Fruit fly (Drosophila melanogaster) whole organism, embryonic: ENCODE measurements around the gene Ir67a.

Source experiments
- ATbp ChIP-seq: fragments of 200-800 bp; sonication (Bioruptor generic); optimal IDR thresholded peaks from 2 replicates; lab custom pipeline; 2017; ENCODE audit warnings: missing biosample characterization, mild to moderate bottlenecking, missing genetic modification characterization, missing genetic modification reagents
- Abd-B ChIP-seq: fragments of 200-800 bp; sonication (Bioruptor generic); optimal IDR thresholded peaks from 2 replicates; lab custom pipeline; 2018; ENCODE audit warnings: missing biosample characterization, mild to moderate bottlenecking, missing genetic modification characterization, moderate library complexity
- Bteb2 ChIP-seq: fragments of 200-800 bp; sonication (Bioruptor generic); optimal IDR thresholded peaks from 2 replicates; lab custom pipeline; 2016; ENCODE audit warnings: missing biosample characterization, missing genetic modification characterization
- CG10267 ChIP-seq: fragments of 200-800 bp; sonication (Bioruptor generic); optimal IDR thresholded peaks from 2 replicates; lab custom pipeline; 2018; ENCODE audit warnings: missing biosample characterization, mild to moderate bottlenecking, missing genetic modification characterization, moderate library complexity
- CG12155 ChIP-seq: fragments of 200-800 bp; sonication (Bioruptor generic); optimal IDR thresholded peaks from 3 replicates; lab custom pipeline; 2016; ENCODE audit warnings: missing biosample characterization, missing genetic modification characterization
- CG12219 ChIP-seq: fragments of 200-800 bp; sonication (Bioruptor generic); optimal IDR thresholded peaks from 3 replicates; lab custom pipeline; 2018; ENCODE audit warnings: missing biosample characterization, mild to moderate bottlenecking, missing genetic modification characterization
- CG12299 ChIP-seq: fragments of 200-800 bp; sonication (Bioruptor generic); optimal IDR thresholded peaks from 2 replicates; lab custom pipeline; 2018; ENCODE audit warnings: missing biosample characterization, mild to moderate bottlenecking, missing genetic modification characterization
- CG1233 ChIP-seq: fragments of 200-800 bp; sonication (Bioruptor generic); optimal IDR thresholded peaks from 4 replicates; lab custom pipeline; 2018; ENCODE audit warnings: missing biosample characterization, mild to moderate bottlenecking, missing genetic modification characterization
- CG1647 ChIP-seq: fragments of 200-800 bp; sonication (Bioruptor generic); optimal IDR thresholded peaks from 3 replicates; lab custom pipeline; 2016; ENCODE audit warnings: missing biosample characterization, missing genetic modification characterization
- CG17802 ChIP-seq: fragments of 200-800 bp; sonication (Bioruptor generic); optimal IDR thresholded peaks from 2 replicates; lab custom pipeline; 2018; ENCODE audit warnings: missing biosample characterization, mild to moderate bottlenecking, missing genetic modification characterization, moderate library complexity
- CG17829 ChIP-seq: fragments of 200-800 bp; optimal IDR thresholded peaks from 2 replicates; lab custom pipeline; 2019; ENCODE audit warnings: missing biosample characterization, mild to moderate bottlenecking, missing genetic modification characterization, moderate library complexity
- CG1792 ChIP-seq: fragments of 200-800 bp; sonication (Bioruptor generic); optimal IDR thresholded peaks from 2 replicates; lab custom pipeline; 2016; ENCODE audit warnings: missing biosample characterization, missing genetic modification characterization
- CG18599 ChIP-seq: fragments of 200-800 bp; sonication (Bioruptor generic); optimal IDR thresholded peaks from 3 replicates; lab custom pipeline; 2017; ENCODE audit warnings: missing biosample characterization, missing genetic modification characterization, mild to moderate bottlenecking, moderate library complexity, missing genetic modification reagents
- CG31388 ChIP-seq: fragments of 200-800 bp; sonication (Bioruptor generic); optimal IDR thresholded peaks from 2 replicates; lab custom pipeline; 2016; ENCODE audit warnings: missing biosample characterization, missing genetic modification characterization
- CG31441 ChIP-seq: fragments of 200-800 bp; sonication (Bioruptor generic); IDR thresholded peaks from 2 replicates; pipeline ENCODE4 v1.3.6; 2022; ENCODE audit warnings: missing biosample characterization, missing genetic modification characterization
- CG3281 ChIP-seq: fragments of 200-800 bp; sonication (Bioruptor generic); optimal IDR thresholded peaks from 3 replicates; lab custom pipeline; 2017; ENCODE audit warnings: missing biosample characterization, mild to moderate bottlenecking, missing genetic modification characterization
- CG3847 ChIP-seq: fragments of 200-800 bp; sonication (Bioruptor generic); IDR thresholded peaks from 2 replicates; pipeline ENCODE4 v1.3.6; 2022; ENCODE audit warnings: missing biosample characterization, missing genetic modification characterization
- CG42726 ChIP-seq: fragments of 200-800 bp; sonication (Bioruptor generic); IDR thresholded peaks from 2 replicates; pipeline ENCODE4 v1.3.6; 2022; ENCODE audit warnings: missing biosample characterization, missing genetic modification characterization; ENCODE audit not compliant: partially characterized antibody
- CG4328 ChIP-seq: fragments of 200-800 bp; sonication (Bioruptor generic); optimal IDR thresholded peaks from 3 replicates; lab custom pipeline; 2017; ENCODE audit warnings: missing biosample characterization, missing genetic modification reagents, missing genetic modification characterization
- CG4707 ChIP-seq: fragments of 200-800 bp; sonication (Bioruptor generic); optimal IDR thresholded peaks from 2 replicates; lab custom pipeline; 2018; ENCODE audit warnings: missing biosample characterization, mild to moderate bottlenecking, missing genetic modification characterization, moderate library complexity
- CG6654 ChIP-seq: fragments of 200-800 bp; sonication (Bioruptor generic); optimal IDR thresholded peaks from 2 replicates; lab custom pipeline; 2017; ENCODE audit warnings: missing biosample characterization, mild to moderate bottlenecking, missing genetic modification characterization
- CoRest ChIP-seq: fragments of 200-800 bp; sonication (Bioruptor generic); optimal IDR thresholded peaks from 3 replicates; lab custom pipeline; 2018; ENCODE audit warnings: missing biosample characterization, mild to moderate bottlenecking, missing genetic modification characterization, moderate library complexity
- HHEX ChIP-seq: fragments of 200-800 bp; sonication (Bioruptor generic); optimal IDR thresholded peaks from 3 replicates; lab custom pipeline; 2017; ENCODE audit warnings: missing biosample characterization, mild to moderate bottlenecking, missing genetic modification characterization, missing genetic modification reagents
- HmgD ChIP-seq: fragments of 200-800 bp; sonication (Bioruptor generic); optimal IDR thresholded peaks from 3 replicates; lab custom pipeline; 2016; ENCODE audit warnings: missing biosample characterization, missing genetic modification characterization
- NC2β ChIP-seq: fragments of 200-800 bp; sonication (Bioruptor generic); optimal IDR thresholded peaks from 2 replicates; lab custom pipeline; 2016; ENCODE audit warnings: missing biosample characterization, missing genetic modification characterization
- Ptx1 ChIP-seq: fragments of 200-800 bp; sonication (Bioruptor generic); IDR thresholded peaks from 2 replicates; pipeline ENCODE4 v1.3.6; 2022; ENCODE audit warnings: missing biosample characterization, missing genetic modification characterization
- Scr ChIP-seq: fragments of 200-800 bp; sonication (Bioruptor generic); IDR thresholded peaks from 2 replicates; pipeline ENCODE4 v1.3.6; 2022; ENCODE audit warnings: missing biosample characterization, missing genetic modification characterization; ENCODE audit not compliant: partially characterized antibody
- Side ChIP-seq: fragments of 200-800 bp; sonication (Bioruptor generic); optimal IDR thresholded peaks from 2 replicates; lab custom pipeline; 2016; ENCODE audit warnings: missing biosample characterization, missing genetic modification characterization
- Sox100B ChIP-seq: fragments of 200-800 bp; sonication (Bioruptor generic); optimal IDR thresholded peaks from 3 replicates; lab custom pipeline; 2018; ENCODE audit warnings: missing biosample characterization, mild to moderate bottlenecking, missing genetic modification characterization
- YL-1 ChIP-seq: fragments of 200-800 bp; sonication (Bioruptor generic); optimal IDR thresholded peaks from 3 replicates; lab custom pipeline; 2017; ENCODE audit warnings: missing biosample characterization, mild to moderate bottlenecking, missing genetic modification characterization
- bbx ChIP-seq: fragments of 200-800 bp; sonication (Bioruptor generic); IDR thresholded peaks from 2 replicates; pipeline ENCODE4 v1.3.6; 2022; ENCODE audit warnings: missing biosample characterization, missing genetic modification characterization; ENCODE audit not compliant: partially characterized antibody
- btn ChIP-seq: fragments of 200-800 bp; sonication (Bioruptor generic); optimal IDR thresholded peaks from 2 replicates; lab custom pipeline; 2016; ENCODE audit warnings: missing biosample characterization, missing genetic modification characterization
- cg ChIP-seq: fragments of 200-800 bp; sonication (Bioruptor generic); optimal IDR thresholded peaks from 3 replicates; lab custom pipeline; 2019; ENCODE audit warnings: missing biosample characterization, mild to moderate bottlenecking, missing genetic modification characterization, moderate library complexity
- danr ChIP-seq: fragments of 200-800 bp; sonication (Bioruptor generic); IDR thresholded peaks from 2 replicates; pipeline ENCODE4 v1.3.6; 2022; ENCODE audit warnings: missing biosample characterization, missing genetic modification characterization
- dpn ChIP-seq, 2 experiments: fragments of 200-800 bp; sonication (Bioruptor generic); optimal IDR thresholded peaks; 3 replicates each; lab custom pipeline; 2016; ENCODE audit warnings: missing biosample characterization in 2 of 2, missing genetic modification characterization in 2 of 2
- ems ChIP-seq: fragments of 200-800 bp; sonication (Bioruptor generic); optimal IDR thresholded peaks from 3 replicates; lab custom pipeline; 2016; ENCODE audit warnings: missing biosample characterization, missing genetic modification characterization
- exex ChIP-seq: fragments of 200-800 bp; sonication (Bioruptor generic); optimal IDR thresholded peaks from 4 replicates; lab custom pipeline; 2018; ENCODE audit warnings: missing biosample characterization, mild to moderate bottlenecking, missing genetic modification characterization, moderate library complexity
- fd96Cb ChIP-seq: fragments of 200-800 bp; sonication (Bioruptor generic); optimal IDR thresholded peaks from 2 replicates; lab custom pipeline; 2018; ENCODE audit warnings: missing biosample characterization, mild to moderate bottlenecking, missing genetic modification characterization, moderate library complexity
- gcm2 ChIP-seq: fragments of 200-800 bp; sonication (Bioruptor generic); optimal IDR thresholded peaks from 2 replicates; lab custom pipeline; 2016; ENCODE audit warnings: missing biosample characterization, missing genetic modification characterization
- ham ChIP-seq: fragments of 200-800 bp; sonication (Bioruptor generic); IDR thresholded peaks from 2 replicates; pipeline ENCODE4 v1.3.6; 2022; ENCODE audit warnings: missing biosample characterization, missing genetic modification characterization
- kay ChIP-seq: fragments of 200-800 bp; sonication (Bioruptor generic); optimal IDR thresholded peaks from 2 replicates; lab custom pipeline; 2016; ENCODE audit warnings: missing biosample characterization, missing genetic modification characterization
- knrl ChIP-seq: fragments of 200-800 bp; sonication (Bioruptor generic); IDR thresholded peaks from 3 replicates; pipeline ENCODE4 v1.3.6; 2022; ENCODE audit warnings: missing biosample characterization, missing genetic modification characterization; ENCODE audit not compliant: partially characterized antibody
- lov ChIP-seq, 2 experiments: fragments of 200-800 bp in 1 of 2; fragments of >200 bp in 1 of 2; sonication (Bioruptor generic) in 1 of 2; IDR thresholded peaks in 1 of 2; optimal IDR thresholded peaks in 1 of 2; 2 replicates in 1 of 2; 3 replicates in 1 of 2; pipeline versions ENCODE4 v1.3.6 to Lab custom; 2017 to 2022; ENCODE audit warnings: missing biosample characterization in 1 of 2, missing genetic modification characterization in 1 of 2
- mld ChIP-seq: fragments of 200-800 bp; sonication (Bioruptor generic); IDR thresholded peaks from 3 replicates; pipeline ENCODE4 v1.3.6; 2022; ENCODE audit warnings: missing biosample characterization, missing genetic modification characterization; ENCODE audit not compliant: partially characterized antibody
- sd ChIP-seq: fragments of 200-800 bp; sonication (Bioruptor generic); optimal IDR thresholded peaks from 3 replicates; lab custom pipeline; 2018; ENCODE audit warnings: missing biosample characterization, mild to moderate bottlenecking, missing genetic modification characterization, moderate library complexity
- sens-2 ChIP-seq: fragments of 200-800 bp; sonication (Bioruptor generic); IDR thresholded peaks from 2 replicates; pipeline ENCODE4 v1.3.6; 2022; ENCODE audit warnings: missing biosample characterization, missing genetic modification characterization
- sqz ChIP-seq: fragments of 200-800 bp; sonication (Bioruptor generic); optimal IDR thresholded peaks from 3 replicates; lab custom pipeline; 2018; ENCODE audit warnings: missing biosample characterization, mild to moderate bottlenecking, missing genetic modification characterization
- vnd ChIP-seq: fragments of 200-800 bp; sonication (Bioruptor generic); IDR thresholded peaks from 3 replicates; pipeline ENCODE4 v1.3.6; 2022; ENCODE audit warnings: missing biosample characterization, missing genetic modification characterization; ENCODE audit not compliant: partially characterized antibody

The Ir67a gene

dm6 chr3L:9509037-9509830, 34.6 kb downstream of the Ir67a start, which contains the start of gene CG3408 (continued):
- TF ChIP-seq CG17802 (no peak), NC2β (GFP tag; lab: Kevin White, UChicago) (peak; percentile 29), CG12299 (tag; lab: Kevin White, UChicago) (no peak), sens-2 (GFP tag; lab: Robert Waterston, UW) (no peak), mld (GFP tag; lab: Robert Waterston, UW) (no peak), CG4328 (GFP tag; lab: Kevin White, UChicago) (no peak), CG12219 (GFP tag; lab: Kevin White, UChicago) (no peak), vnd (GFP tag; lab: Robert Waterston, UW) (peak; percentile 41; the same call in 1 of the 3 replicates), Ptx1 (GFP tag; lab: Robert Waterston, UW) (no peak), CG31388 (GFP tag; lab: Kevin White, UChicago) (no peak), CG6654 (GFP tag; lab: Kevin White, UChicago) (no peak), knrl (GFP tag; lab: Robert Waterston, UW) (peak; percentile 32; the same call in 1 of the 3 replicates), ham (no peak), CG1792 (GFP tag; lab: Kevin White, UChicago) (no peak), sd (tag; lab: Kevin White, UChicago) (peak; percentile 23), HHEX (GFP tag; lab: Kevin White, UChicago) (no peak), dpn (GFP tag; optimal IDR thresholded peaks at IDR 0.05; lab: Kevin White, UChicago) (no peak), YL-1 (peak; percentile 60), Sox100B (GFP tag; lab: Kevin White, UChicago) (no peak), Side (GFP tag; lab: Kevin White, UChicago) (no peak), CG1233 (GFP tag; lab: Kevin White, UChicago) (peak; percentile 56), HmgD (GFP tag; lab: Kevin White, UChicago) (no peak), CG3847 (GFP tag; lab: Robert Waterston, UW) (no peak), Bteb2 (no peak), sqz (GFP tag; lab: Kevin White, UChicago) (peak; percentile 64), CoRest (no peak), ems (GFP tag; lab: Kevin White, UChicago) (no peak), danr (GFP tag; lab: Robert Waterston, UW) (no peak), btn (no peak), gcm2 (GFP tag; lab: Kevin White, UChicago) (no peak), exex (tag; lab: Kevin White, UChicago) (peak; percentile 76), Scr (GFP tag; lab: Robert Waterston, UW) (peak; percentile 54), CG1647 (GFP tag; lab: Kevin White, UChicago) (no peak), CG42726 (GFP tag; lab: Robert Waterston, UW) (no peak), CG12155 (peak; percentile 95), CG4707 (GFP tag; lab: Kevin White, UChicago) (no peak), CG3281 (no peak), fd96Cb (no peak), Abd-B (no peak), CG17829 (tag; lab: Kevin White, UChicago) (peak; percentile 20), kay (no peak), CG18599 (GFP tag; lab: Kevin White, UChicago) (peak; percentile 39), CG10267 (peak; percentile 39), CG31441 (peak; percentile 14; the same call in 1 of the 2 replicates), bbx (GFP tag; lab: Robert Waterston, UW) (no peak; the same call in 1 of the 2 replicates), lov (optimal IDR thresholded peaks at IDR 0.05; lab: Kevin White, UChicago) (no peak), lov (GFP tag; IDR thresholded peaks at IDR 0.05; lab: Robert Waterston, UW) (no peak), ATbp (no peak), cg (no peak)
